Fruit fly (Drosophila melanogaster): ENCODE data around the gene Ets65A.

Gene Ets65A

dm6 chr3L:6070119-6070518 is 27.3 kb upstream of the Ets65A start:
- no peak for TF ChIP-seq Sp1 (GFP tag; optimal IDR thresholded peaks at IDR 0.05)
- no peak for TF ChIP-seq sage (GFP tag; optimal IDR thresholded peaks at IDR 0.05)
- no peak for TF ChIP-seq Abd-B (GFP tag; optimal IDR thresholded peaks at IDR 0.05)
- no peak for TF ChIP-seq N (GFP tag; optimal IDR thresholded peaks at IDR 0.05)
- TF ChIP-seq CG9705 (GFP tag; optimal IDR thresholded peaks at IDR 0.05), result no peak
- TF ChIP-seq jim (GFP tag; optimal IDR thresholded peaks at IDR 0.05), result no peak
- TF ChIP-seq lola (GFP tag; optimal IDR thresholded peaks at IDR 0.05), result no peak
- TF ChIP-seq Hr78 (GFP tag; optimal IDR thresholded peaks at IDR 0.05), result no peak
- no peak for TF ChIP-seq psq (GFP tag; optimal IDR thresholded peaks at IDR 0.05)
- TF ChIP-seq foxo (GFP tag; optimal IDR thresholded peaks at IDR 0.05), result no peak
- no peak for TF ChIP-seq Vsx2 (GFP tag; optimal IDR thresholded peaks at IDR 0.05; ENCODE audit: partially characterized antibody)
- TF ChIP-seq Rel (GFP tag; optimal IDR thresholded peaks at IDR 0.05), result no peak
- no peak for TF ChIP-seq Rel (tag; optimal IDR thresholded peaks at IDR 0.05)

DNA sequence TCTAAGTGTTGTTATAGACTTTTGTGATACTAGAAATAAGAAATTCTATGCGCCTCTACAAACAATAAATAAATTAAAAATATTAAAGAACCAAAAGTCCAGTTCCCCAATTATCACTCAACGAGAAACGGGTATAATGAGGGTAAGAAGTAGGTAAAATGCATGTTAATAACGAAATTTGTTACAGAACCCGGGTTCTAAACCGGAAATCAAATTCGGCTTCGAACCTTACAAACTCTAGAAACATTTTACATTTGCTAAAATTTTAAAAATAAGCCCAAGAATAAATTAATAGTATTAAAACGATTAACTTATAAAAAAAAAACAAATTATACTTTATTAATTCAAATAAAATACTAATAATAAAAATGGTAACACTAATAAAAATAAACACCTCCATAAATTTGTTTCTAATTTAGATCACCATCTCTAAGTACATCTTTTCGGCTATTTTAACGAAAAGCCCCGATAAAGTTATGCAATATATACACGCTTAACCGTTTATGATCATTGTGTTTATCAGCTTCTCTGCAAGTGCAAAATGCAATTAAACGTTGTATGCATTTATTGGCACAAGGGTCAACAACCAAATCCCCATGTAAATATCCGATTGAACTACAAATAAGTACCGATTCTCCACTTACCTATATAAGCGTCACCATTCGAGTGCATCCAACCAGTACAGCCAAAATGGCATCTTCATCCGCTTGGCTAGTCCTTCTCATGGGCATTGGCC is 25.8 kb upstream of the Ets65A start, which contains the start of gene CG6602:
TSS of gene CG6602 (plus strand) at position 686 of the 736 bp plus-strand sequence.
- TF ChIP-seq N (GFP tag; optimal IDR thresholded peaks at IDR 0.05) (no peak), dl (GFP tag; optimal IDR thresholded peaks at IDR 0.05; ENCODE audit: insufficient read depth in 1 of 2, partially characterized antibody in 2 of 2) (no peak), psq (GFP tag; optimal IDR thresholded peaks at IDR 0.05) (no peak), Rel (GFP tag; optimal IDR thresholded peaks at IDR 0.05) (no peak), Rel (tag; optimal IDR thresholded peaks at IDR 0.05) (no peak), GATAd (GFP tag; optimal IDR thresholded peaks at IDR 0.05) (no peak), CrebA (GFP tag; optimal IDR thresholded peaks at IDR 0.05; ENCODE audit: borderline replicate concordance) (no peak), foxo (GFP tag; optimal IDR thresholded peaks at IDR 0.05) (peak in 1 of 2 experiments; percentile 53), ey (GFP tag; optimal IDR thresholded peaks at IDR 0.05) (peak; percentile 3), Dfd (GFP tag; optimal IDR thresholded peaks at IDR 0.05) (no peak), rgr (GFP tag; optimal IDR thresholded peaks at IDR 0.05) (peak; percentile 68), Vsx2 (GFP tag; optimal IDR thresholded peaks at IDR 0.05; ENCODE audit: partially characterized antibody) (no peak), Hr83 (GFP tag; optimal IDR thresholded peaks at IDR 0.05; ENCODE audit: poor library complexity, severe bottlenecking) (peak; percentile 65), Hr78 (GFP tag; optimal IDR thresholded peaks at IDR 0.05) (no peak), tai (GFP tag; optimal IDR thresholded peaks at IDR 0.05) (no peak), Jra (GFP tag; optimal IDR thresholded peaks at IDR 0.05) (no peak), dmrt93B (GFP tag; optimal IDR thresholded peaks at IDR 0.05) (peak; percentile 89), sage (GFP tag; optimal IDR thresholded peaks at IDR 0.05) (peak; percentile 39), usp (GFP tag; optimal IDR thresholded peaks at IDR 0.05) (no peak), sv (GFP tag; optimal IDR thresholded peaks at IDR 0.05) (peak; percentile 30), CG9705 (GFP tag; optimal IDR thresholded peaks at IDR 0.05) (peak; percentile 69), fru (GFP tag; optimal IDR thresholded peaks at IDR 0.05) (peak; percentile 25), Hnf4 (GFP tag; optimal IDR thresholded peaks at IDR 0.05) (no peak), brk (GFP tag; optimal IDR thresholded peaks at IDR 0.05) (no peak), Dif (GFP tag; optimal IDR thresholded peaks at IDR 0.05; ENCODE audit: partially characterized antibody) (no peak), Myc (optimal IDR thresholded peaks at IDR 0.05) (no peak), jim (GFP tag; optimal IDR thresholded peaks at IDR 0.05) (no peak), Sp1 (GFP tag; optimal IDR thresholded peaks at IDR 0.05) (peak; percentile 36), woc (GFP tag; optimal IDR thresholded peaks at IDR 0.05) (no peak), OdsH (GFP tag; optimal IDR thresholded peaks at IDR 0.05) (peak; percentile 27), lola (GFP tag; optimal IDR thresholded peaks at IDR 0.05) (no peak), br (GFP tag; optimal IDR thresholded peaks at IDR 0.05) (no peak), Mio (GFP tag; optimal IDR thresholded peaks at IDR 0.05) (no peak), Abd-B (GFP tag; optimal IDR thresholded peaks at IDR 0.05) (no peak), dsf (GFP tag; optimal IDR thresholded peaks at IDR 0.05; ENCODE audit: borderline replicate concordance) (no peak), HLH106 (tag; optimal IDR thresholded peaks at IDR 0.05) (peak; percentile 59), h (GFP tag; optimal IDR thresholded peaks at IDR 0.05) (peak; percentile 26), pan (optimal IDR thresholded peaks at IDR 0.05) (no peak), CG32264 (GFP tag; optimal IDR thresholded peaks at IDR 0.05) (no peak)
